Worm (Caenorhabditis elegans) whole organism, L1 larva: ENCODE data around the gene mig-5.

Experiments
- lin-13 ChIP-seq: fragments of 150-350 bp; optimal IDR thresholded peaks from 2 replicates; lab custom pipeline; 2014; ENCODE audit warnings: missing biosample characterization, missing genetic modification reagents, missing genetic modification characterization
- mab-9 ChIP-seq: fragments of 200-800 bp; sonication (Bioruptor generic); IDR thresholded peaks from 2 replicates; pipeline ENCODE4 v1.3.6; 2022; ENCODE audit warnings: missing genetic modification reagents, missing genetic modification characterization, missing compliant biosample characterization

DNA sequence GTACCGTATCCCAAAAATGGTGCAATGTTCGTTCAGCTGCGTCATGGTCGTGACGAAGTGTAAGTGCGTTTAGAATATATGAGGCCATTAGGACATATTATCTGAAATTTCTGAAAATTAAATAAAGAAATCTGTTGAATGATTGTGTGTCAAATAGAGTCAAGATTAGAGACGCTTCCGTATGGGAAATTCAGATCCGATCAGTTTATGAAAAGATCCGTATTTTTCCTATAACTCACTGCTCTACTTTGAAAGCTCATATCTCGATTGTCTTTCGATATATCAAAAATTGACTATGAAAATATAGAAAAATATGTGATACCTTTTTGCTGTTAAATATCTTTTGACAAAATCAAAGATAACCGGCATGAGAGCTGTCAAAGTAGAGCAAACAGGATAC is 4.5 kb downstream of the mig-5 start, which contains the start of gene T05C12.4:
- no peak for TF ChIP-seq lin-13 (GFP tag; lab: Kevin White, UChicago)
- no peak for TF ChIP-seq mab-9 (GFP tag; lab: Robert Waterston, UW)
